Fruit fly (Drosophila melanogaster) whole organism, embryonic: ENCODE data around the gene MESR3.

Experiments used
- BtbVII ChIP-seq: fragments of 200-800 bp; sonication (Bioruptor generic); optimal IDR thresholded peaks from 3 replicates; lab custom pipeline; 2017; ENCODE audit warnings: missing biosample characterization, mild to moderate bottlenecking, missing genetic modification characterization
- CG10321 ChIP-seq: fragments of 200-800 bp; sonication (Bioruptor generic); IDR thresholded peaks from 2 replicates; pipeline ENCODE4 v1.3.6; 2022; ENCODE audit warnings: missing biosample characterization, missing genetic modification characterization
- CG10565 ChIP-seq: fragments of 200-800 bp; sonication (Bioruptor generic); optimal IDR thresholded peaks from 3 replicates; lab custom pipeline; 2016; ENCODE audit warnings: missing biosample characterization, mild to moderate bottlenecking, missing genetic modification characterization
- CG11504 ChIP-seq: fragments of 200-800 bp; sonication (Bioruptor generic); optimal IDR thresholded peaks from 3 replicates; lab custom pipeline; 2019; ENCODE audit warnings: missing biosample characterization, mild to moderate bottlenecking, missing genetic modification characterization, moderate library complexity
- CG13287 ChIP-seq: fragments of 200-800 bp; sonication (Bioruptor generic); IDR thresholded peaks from 2 replicates; pipeline ENCODE4 v1.3.6; 2022; ENCODE audit warnings: missing biosample characterization, missing genetic modification characterization; ENCODE audit not compliant: partially characterized antibody
- CG14441 ChIP-seq: fragments of 200-800 bp; sonication (Bioruptor generic); IDR thresholded peaks from 2 replicates; pipeline ENCODE4 v1.3.6; 2022; ENCODE audit warnings: missing biosample characterization, missing genetic modification characterization
- CG14667 ChIP-seq: fragments of 200-800 bp; sonication (Bioruptor generic); IDR thresholded peaks from 2 replicates; pipeline ENCODE4 v1.3.6; 2022; ENCODE audit warnings: missing biosample characterization, missing genetic modification characterization
- CG15073 ChIP-seq: fragments of 200-800 bp; sonication (Bioruptor generic); optimal IDR thresholded peaks from 2 replicates; lab custom pipeline; 2016; ENCODE audit warnings: missing biosample characterization, missing genetic modification characterization
- CG17359 ChIP-seq: fragments of 200-800 bp; sonication (Bioruptor generic); optimal IDR thresholded peaks from 3 replicates; lab custom pipeline; 2018; ENCODE audit warnings: missing biosample characterization, mild to moderate bottlenecking, missing genetic modification characterization, moderate library complexity
- CG18011 ChIP-seq: fragments of 200-800 bp; sonication (Bioruptor generic); optimal IDR thresholded peaks from 2 replicates; lab custom pipeline; 2017; ENCODE audit warnings: missing biosample characterization, missing genetic modification characterization, mild to moderate bottlenecking, moderate library complexity, missing genotype
- CG2199 ChIP-seq: fragments of 200-800 bp; sonication (Bioruptor generic); IDR thresholded peaks from 3 replicates; pipeline ENCODE4 v1.3.6; 2022; ENCODE audit warnings: missing biosample characterization, missing genetic modification characterization
- CG30431 ChIP-seq: fragments of 200-800 bp; sonication (Bioruptor generic); optimal IDR thresholded peaks from 2 replicates; lab custom pipeline; 2017; ENCODE audit warnings: missing biosample characterization, missing genetic modification characterization
- CG31388 ChIP-seq: fragments of 200-800 bp; sonication (Bioruptor generic); optimal IDR thresholded peaks from 2 replicates; lab custom pipeline; 2016; ENCODE audit warnings: missing biosample characterization, missing genetic modification characterization
- CG31441 ChIP-seq: fragments of 200-800 bp; sonication (Bioruptor generic); IDR thresholded peaks from 2 replicates; pipeline ENCODE4 v1.3.6; 2022; ENCODE audit warnings: missing biosample characterization, missing genetic modification characterization
- CG32772 ChIP-seq: fragments of 200-800 bp; sonication (Bioruptor generic); IDR thresholded peaks from 2 replicates; pipeline ENCODE4 v1.3.6; 2022; ENCODE audit warnings: missing biosample characterization, missing genetic modification characterization
- CG8089 ChIP-seq: fragments of 200-800 bp; sonication (Bioruptor generic); optimal IDR thresholded peaks from 3 replicates; lab custom pipeline; 2016; ENCODE audit warnings: missing biosample characterization, missing genetic modification characterization
- CG8924 ChIP-seq: fragments of 200-800 bp; optimal IDR thresholded peaks from 3 replicates; lab custom pipeline; 2019; ENCODE audit warnings: missing biosample characterization, mild to moderate bottlenecking, missing genetic modification characterization, moderate library complexity
- Drgx ChIP-seq: fragments of 200-800 bp; sonication (Bioruptor generic); IDR thresholded peaks from 2 replicates; pipeline ENCODE4 v1.3.6; 2022; ENCODE audit warnings: missing biosample characterization, missing genetic modification characterization
- Ets65A ChIP-seq: fragments of 200-800 bp; sonication (Bioruptor generic); peaks from one replicate; lab custom pipeline; 2016; ENCODE audit warnings: missing biosample characterization, missing genetic modification characterization
- Hmr ChIP-seq: fragments of 200-800 bp; sonication (Bioruptor generic); optimal IDR thresholded peaks from 3 replicates; lab custom pipeline; 2017; ENCODE audit warnings: mild to moderate bottlenecking, missing biosample characterization, missing genetic modification reagents, missing genetic modification characterization
- Hr78 ChIP-seq, 2 experiments: fragments of 200-800 bp in 1 of 2; fragments of >200 bp in 1 of 2; sonication (Bioruptor generic) in 1 of 2; optimal IDR thresholded peaks; 2 replicates each; lab custom pipeline; 2017 to 2019; ENCODE audit warnings: missing biosample characterization in 2 of 2, missing genetic modification characterization in 2 of 2, mild to moderate bottlenecking in 1 of 2, moderate library complexity in 1 of 2
- Lpt ChIP-seq: fragments of >200 bp; optimal IDR thresholded peaks from 2 replicates; lab custom pipeline; 2018; ENCODE audit warnings: missing biosample characterization, missing genetic modification characterization
- Mad ChIP-seq: fragments of 200-800 bp; sonication (Bioruptor generic); optimal IDR thresholded peaks from 2 replicates; lab custom pipeline; 2016; ENCODE audit warnings: missing biosample characterization, missing genetic modification characterization
- Max ChIP-seq: fragments of 200-800 bp; sonication (Bioruptor generic); optimal IDR thresholded peaks from 2 replicates; lab custom pipeline; 2016; ENCODE audit warnings: missing biosample characterization, mild to moderate bottlenecking, missing genetic modification characterization
- NC2α ChIP-seq: fragments of 200-800 bp; sonication (Bioruptor generic); optimal IDR thresholded peaks from 2 replicates; lab custom pipeline; 2016; ENCODE audit warnings: missing biosample characterization, missing genetic modification characterization
- NfI ChIP-seq: fragments of 200-800 bp; sonication (Bioruptor generic); optimal IDR thresholded peaks from 3 replicates; lab custom pipeline; 2018; ENCODE audit warnings: missing biosample characterization, mild to moderate bottlenecking, missing genetic modification characterization, moderate library complexity
- Optix ChIP-seq: fragments of 200-800 bp; sonication (Bioruptor generic); IDR thresholded peaks from 3 replicates; pipeline ENCODE4 v1.3.6; 2022; ENCODE audit warnings: missing biosample characterization, missing genetic modification characterization
- TFAM ChIP-seq: fragments of 200-800 bp; sonication (Bioruptor generic); optimal IDR thresholded peaks from 2 replicates; lab custom pipeline; 2017; ENCODE audit warnings: missing biosample characterization, missing genetic modification characterization, inconsistent platforms
- aop ChIP-seq: fragments of 200-800 bp; sonication (Bioruptor generic); IDR thresholded peaks from 2 replicates; pipeline ENCODE4 v1.3.6; 2022; ENCODE audit warnings: missing biosample characterization, missing genetic modification characterization
- ap ChIP-seq: fragments of 200-800 bp; sonication (Bioruptor generic); IDR thresholded peaks from 2 replicates; pipeline ENCODE4 v1.3.6; 2022; ENCODE audit warnings: missing biosample characterization, missing genetic modification characterization
- ash1 ChIP-seq: fragments of 200-800 bp; sonication (Bioruptor generic); optimal IDR thresholded peaks from 2 replicates; lab custom pipeline; 2018; ENCODE audit warnings: missing biosample characterization, mild to moderate bottlenecking, missing genetic modification characterization
- bowl ChIP-seq: fragments of 200-800 bp; sonication (Bioruptor generic); IDR thresholded peaks from 2 replicates; pipeline ENCODE4 v1.3.6; 2022; ENCODE audit warnings: missing biosample characterization, missing genetic modification characterization
- cato ChIP-seq: fragments of 200-800 bp; sonication (Bioruptor generic); optimal IDR thresholded peaks from 2 replicates; lab custom pipeline; 2016; ENCODE audit warnings: missing biosample characterization, missing genetic modification characterization, borderline replicate concordance
- da ChIP-seq: fragments of 200-800 bp; sonication (Bioruptor generic); optimal IDR thresholded peaks from 2 replicates; lab custom pipeline; 2016; ENCODE audit warnings: missing biosample characterization, missing genetic modification characterization
- dati ChIP-seq: fragments of 200-800 bp; sonication (Bioruptor generic); IDR thresholded peaks from 2 replicates; pipeline ENCODE4 v1.3.6; 2022; ENCODE audit warnings: missing biosample characterization, missing genetic modification characterization
- eve ChIP-seq, 2 experiments: fragments of >200 bp; optimal IDR thresholded peaks; 2 replicates each; lab custom pipeline; 2017; ENCODE audit warnings: missing biosample characterization in 2 of 2, missing genetic modification characterization in 2 of 2
- fd64A ChIP-seq: fragments of 200-800 bp; sonication (Bioruptor generic); optimal IDR thresholded peaks from 3 replicates; lab custom pipeline; 2018; ENCODE audit warnings: missing biosample characterization, mild to moderate bottlenecking, missing genetic modification characterization
- hb ChIP-seq: fragments of 200-800 bp; sonication (Bioruptor generic); IDR thresholded peaks from 3 replicates; pipeline ENCODE4 v1.3.6; 2022; ENCODE audit warnings: missing biosample characterization, missing genetic modification characterization; ENCODE audit not compliant: partially characterized antibody
- kah ChIP-seq: fragments of 200-800 bp; sonication (Bioruptor generic); optimal IDR thresholded peaks from 2 replicates; lab custom pipeline; 2018; ENCODE audit warnings: missing biosample characterization, mild to moderate bottlenecking, missing genetic modification characterization
- kay ChIP-seq: fragments of 200-800 bp; sonication (Bioruptor generic); optimal IDR thresholded peaks from 2 replicates; lab custom pipeline; 2016; ENCODE audit warnings: missing biosample characterization, missing genetic modification characterization
- nerfin-1 ChIP-seq: fragments of 200-800 bp; sonication (Bioruptor generic); optimal IDR thresholded peaks from 3 replicates; lab custom pipeline; 2019; ENCODE audit warnings: missing biosample characterization, mild to moderate bottlenecking, missing genetic modification characterization, moderate library complexity
- nerfin-2 ChIP-seq: fragments of 200-800 bp; sonication (Bioruptor generic); IDR thresholded peaks from 2 replicates; pipeline ENCODE4 v1.3.6; 2022; ENCODE audit warnings: missing biosample characterization, missing genetic modification characterization; ENCODE audit not compliant: partially characterized antibody
- pan ChIP-seq, 4 experiments: fragments of >200 bp in 3 of 4; fragments of 200-800 bp in 1 of 4; sonication (Bioruptor generic) in 1 of 4; optimal IDR thresholded peaks in 3 of 4; IDR thresholded peaks in 1 of 4; 2 replicates each; pipeline versions ENCODE4 v1.3.6 to Lab custom; 2017 to 2022; ENCODE audit warnings: missing biosample characterization in 2 of 4, missing genetic modification characterization in 2 of 4, mixed read lengths in 1 of 4
- peb ChIP-seq: fragments of 200-800 bp; sonication (Bioruptor generic); IDR thresholded peaks from 2 replicates; pipeline ENCODE4 v1.3.6; 2022; ENCODE audit warnings: missing biosample characterization, missing genetic modification characterization
- ro ChIP-seq: fragments of 200-800 bp; sonication (Bioruptor generic); IDR thresholded peaks from 2 replicates; pipeline ENCODE4 v1.3.6; 2022; ENCODE audit warnings: missing biosample characterization, missing genetic modification characterization
- shn ChIP-seq: fragments of 200-800 bp; sonication (Bioruptor generic); optimal IDR thresholded peaks from 3 replicates; lab custom pipeline; 2016; ENCODE audit warnings: missing biosample characterization, missing genetic modification characterization
- vvl ChIP-seq: fragments of 200-800 bp; sonication (Bioruptor generic); IDR thresholded peaks from 2 replicates; pipeline ENCODE4 v1.3.6; 2022; ENCODE audit warnings: missing biosample characterization, missing genetic modification characterization
- zen ChIP-seq: fragments of 200-800 bp; sonication (Bioruptor generic); optimal IDR thresholded peaks from 3 replicates; lab custom pipeline; 2018; ENCODE audit warnings: missing biosample characterization, mild to moderate bottlenecking, missing genetic modification characterization, moderate library complexity
- zf30C ChIP-seq: fragments of 200-800 bp; sonication (Bioruptor generic); optimal IDR thresholded peaks from 3 replicates; lab custom pipeline; 2018; ENCODE audit warnings: missing biosample characterization, mild to moderate bottlenecking, missing genetic modification characterization
- zfh1 ChIP-seq: fragments of 200-800 bp; sonication (Bioruptor generic); IDR thresholded peaks from 3 replicates; pipeline ENCODE4 v1.3.6; 2022; ENCODE audit warnings: missing biosample characterization, missing genetic modification characterization

Gene MESR3

dm6 chr2L:18695404-18695804, 78.3 kb downstream of the MESR3 start, which contains the start of the genes CG10383 and CG10338 (continued):
- TF ChIP-seq hb (no peak), CG32772 (GFP tag; lab: Robert Waterston, UW) (peak; percentile 90), NfI (GFP tag; lab: Kevin White, UChicago) (peak; percentile 85), zfh1 (peak; percentile 93), ap (GFP tag; lab: Robert Waterston, UW) (peak; percentile 74), nerfin-2 (no peak), Lpt (no peak), CG13287 (peak; percentile 25; the same call in 1 of the 2 replicates), cato (peak; percentile 69), CG11504 (peak; percentile 70), aop (GFP tag; lab: Robert Waterston, UW) (peak; percentile 69; the same call in 1 of the 2 replicates), dati (GFP tag; lab: Robert Waterston, UW) (peak; percentile 78), kah (GFP tag; lab: Kevin White, UChicago) (peak; percentile 13), CG18011 (peak; percentile 78), vvl (GFP tag; lab: Robert Waterston, UW) (peak; percentile 94), CG8089 (GFP tag; lab: Kevin White, UChicago) (peak; percentile 82), BtbVII (GFP tag; lab: Kevin White, UChicago) (peak; percentile 65), pan (optimal IDR thresholded peaks at IDR 0.05; lab: Kevin White, UChicago) (no peak), pan (GFP tag; optimal IDR thresholded peaks at IDR 0.05 in 1 of 2, IDR thresholded peaks at IDR 0.05 in 1 of 2) (peak in 1 of 2 experiments; percentile 94), fd64A (GFP tag; lab: Kevin White, UChicago) (peak; percentile 22), CG30431 (GFP tag; lab: Kevin White, UChicago) (peak; percentile 72), eve (GFP tag; optimal IDR thresholded peaks at IDR 0.05; lab: Kevin White, UChicago) (no peak), da (GFP tag; lab: Kevin White, UChicago) (peak; percentile 89), Mad (GFP tag; lab: Kevin White, UChicago) (peak; percentile 79), CG31441 (GFP tag; lab: Robert Waterston, UW) (peak; percentile 71), NC2α (GFP tag; lab: Kevin White, UChicago) (peak; percentile 62), CG15073 (GFP tag; lab: Kevin White, UChicago) (no peak), ro (GFP tag; lab: Robert Waterston, UW) (peak; percentile 38; the same call in 1 of the 2 replicates), CG10321 (GFP tag; lab: Robert Waterston, UW) (peak; percentile 75), TFAM (GFP tag; lab: Kevin White, UChicago) (no peak), Hmr (GFP tag; lab: Kevin White, UChicago) (peak; percentile 90), CG31388 (GFP tag; lab: Kevin White, UChicago) (peak; percentile 46), CG8924 (tag; lab: Kevin White, UChicago) (peak; percentile 75), CG10565 (GFP tag; lab: Kevin White, UChicago) (no peak), kay (GFP tag; lab: Kevin White, UChicago) (peak; percentile 78), Hr78 (GFP tag; optimal IDR thresholded peaks at IDR 0.05; lab: Kevin White, UChicago) (no peak), CG14441 (GFP tag; lab: Robert Waterston, UW) (peak; percentile 95), nerfin-1 (peak; percentile 57), ash1 (GFP tag; lab: Kevin White, UChicago) (no peak), CG14667 (peak; percentile 84), shn (GFP tag; lab: Kevin White, UChicago) (peak; percentile 92), CG2199 (GFP tag; lab: Robert Waterston, UW) (peak; percentile 80; the same call in 2 of the 3 replicates), zen (tag; lab: Kevin White, UChicago) (peak; percentile 50), zf30C (GFP tag; lab: Kevin White, UChicago) (no peak), Max (GFP tag; lab: Kevin White, UChicago) (peak; percentile 78), Ets65A (peak; percentile 99), bowl (GFP tag; lab: Robert Waterston, UW) (peak; percentile 79), Optix (peak; percentile 88), peb (GFP tag; lab: Robert Waterston, UW) (peak; percentile 77), CG17359 (tag; lab: Kevin White, UChicago) (peak; percentile 84), Drgx (GFP tag; lab: Robert Waterston, UW) (peak; percentile 88)
